Fruit fly (Drosophila melanogaster) whole organism, wandering third instar larva: ENCODE results near the gene Sqor.
A peak's percentile ranks its signal among the peaks of the same experiment; 100 is the strongest.

Experiments used
- Dfd ChIP-seq: fragments of >200 bp; optimal IDR thresholded peaks from 2 replicates; lab custom pipeline; 2017; ENCODE audit warnings: missing biosample characterization, missing genetic modification characterization
- Dif ChIP-seq: fragments of 200-275, 200-300 bp; sonication (Bioruptor generic); optimal IDR thresholded peaks from 2 replicates; lab custom pipeline; 2018; ENCODE audit warnings: missing biosample characterization, missing genetic modification characterization; ENCODE audit not compliant: partially characterized antibody
- HLH106 ChIP-seq: fragments of 200-800 bp; optimal IDR thresholded peaks from 3 replicates; lab custom pipeline; 2019; ENCODE audit warnings: missing biosample characterization, mild to moderate bottlenecking, missing genetic modification characterization, moderate library complexity
- Sp1 ChIP-seq: fragments of 200-800 bp; sonication (Bioruptor generic); optimal IDR thresholded peaks from 3 replicates; lab custom pipeline; 2019; ENCODE audit warnings: missing biosample characterization, mild to moderate bottlenecking, missing genetic modification characterization, moderate library complexity
- Vsx2 ChIP-seq: fragments of 200-300, 225-300 bp; sonication (Bioruptor generic); optimal IDR thresholded peaks from 2 replicates; lab custom pipeline; 2018; ENCODE audit warnings: missing biosample characterization, missing genetic modification characterization; ENCODE audit not compliant: partially characterized antibody
- br ChIP-seq: fragments of 200-800 bp; sonication (Bioruptor generic); optimal IDR thresholded peaks from 2 replicates; lab custom pipeline; 2016; ENCODE audit warnings: missing biosample characterization, missing genetic modification characterization
- dsf ChIP-seq: sonication (Bioruptor generic); optimal IDR thresholded peaks from 2 replicates; lab custom pipeline; 2016; ENCODE audit warnings: missing biosample characterization, missing genetic modification characterization, borderline replicate concordance
- pan ChIP-seq: fragments of >200 bp; optimal IDR thresholded peaks from 2 replicates; lab custom pipeline; 2017
- psq ChIP-seq: fragments of 200-800 bp; sonication (Bioruptor generic); optimal IDR thresholded peaks from 3 replicates; lab custom pipeline; 2017; ENCODE audit warnings: missing biosample characterization, mild to moderate bottlenecking, missing genetic modification characterization, moderate library complexity
- usp ChIP-seq: fragments of >200 bp; optimal IDR thresholded peaks from 2 replicates; lab custom pipeline; 2017; ENCODE audit warnings: missing biosample characterization, missing genetic modification characterization

- TF ChIP-seq Vsx2 (GFP tag; lab: Kevin White, UChicago) (no peak), pan (lab: Kevin White, UChicago) (no peak), dsf (GFP tag; lab: Kevin White, UChicago) (no peak), Sp1 (peak; percentile 90), psq (GFP tag; lab: Kevin White, UChicago) (peak; percentile 75), HLH106 (tag; lab: Kevin White, UChicago) (peak; percentile 90), usp (no peak), br (GFP tag; lab: Kevin White, UChicago) (peak; percentile 56), Dfd (no peak), Dif (GFP tag; lab: Kevin White, UChicago) (no peak)
These were observed 29.9 kb downstream of the Sqor start for dm6 chr3L:4269920-4270319.
